Fruit fly (Drosophila melanogaster) whole organism, embryonic: ENCODE data around the gene CG9568.

Experiments
- B-H1 ChIP-seq: fragments of 200-800 bp; sonication (Bioruptor generic); IDR thresholded peaks from 3 replicates; pipeline ENCODE4 v1.3.6; 2022; ENCODE audit warnings: missing biosample characterization, missing genetic modification characterization
- BtbVII ChIP-seq: fragments of 200-800 bp; sonication (Bioruptor generic); optimal IDR thresholded peaks from 3 replicates; lab custom pipeline; 2017; ENCODE audit warnings: missing biosample characterization, mild to moderate bottlenecking, missing genetic modification characterization
- Bteb2 ChIP-seq: fragments of 200-800 bp; sonication (Bioruptor generic); optimal IDR thresholded peaks from 2 replicates; lab custom pipeline; 2016; ENCODE audit warnings: missing biosample characterization, missing genetic modification characterization
- CG10543 ChIP-seq: fragments of 200-800 bp; sonication (Bioruptor generic); optimal IDR thresholded peaks from 3 replicates; lab custom pipeline; 2017; ENCODE audit warnings: missing biosample characterization, mild to moderate bottlenecking, missing genetic modification characterization, moderate library complexity
- CG11696 ChIP-seq: fragments of 200-800 bp; sonication (Bioruptor generic); IDR thresholded peaks from 2 replicates; pipeline ENCODE4 v1.3.6; 2022; ENCODE audit warnings: missing biosample characterization, missing genetic modification characterization
- CG13287 ChIP-seq: fragments of 200-800 bp; sonication (Bioruptor generic); IDR thresholded peaks from 2 replicates; pipeline ENCODE4 v1.3.6; 2022; ENCODE audit warnings: missing biosample characterization, missing genetic modification characterization; ENCODE audit not compliant: partially characterized antibody
- CG14965 ChIP-seq: fragments of 200-800 bp; sonication (Bioruptor generic); optimal IDR thresholded peaks from 2 replicates; lab custom pipeline; 2016; ENCODE audit warnings: missing biosample characterization, missing genetic modification characterization, borderline replicate concordance
- CG17612 ChIP-seq: fragments of 200-800 bp; sonication (Bioruptor generic); IDR thresholded peaks from 2 replicates; pipeline ENCODE4 v1.3.6; 2022; ENCODE audit warnings: missing biosample characterization, missing genetic modification characterization
- CG18011 ChIP-seq: fragments of 200-800 bp; sonication (Bioruptor generic); optimal IDR thresholded peaks from 2 replicates; lab custom pipeline; 2017; ENCODE audit warnings: missing biosample characterization, missing genetic modification characterization, mild to moderate bottlenecking, moderate library complexity, missing genotype
- CG18599 ChIP-seq: fragments of 200-800 bp; sonication (Bioruptor generic); optimal IDR thresholded peaks from 3 replicates; lab custom pipeline; 2017; ENCODE audit warnings: missing biosample characterization, missing genetic modification characterization, mild to moderate bottlenecking, moderate library complexity, missing genetic modification reagents
- CG2678 ChIP-seq: fragments of 200-800 bp; sonication (Bioruptor generic); optimal IDR thresholded peaks from 3 replicates; lab custom pipeline; 2019; ENCODE audit warnings: missing biosample characterization, mild to moderate bottlenecking, missing genetic modification characterization, moderate library complexity
- CG33557 ChIP-seq: fragments of 200-800 bp; sonication (Bioruptor generic); optimal IDR thresholded peaks from 2 replicates; lab custom pipeline; 2019; ENCODE audit warnings: missing biosample characterization, mild to moderate bottlenecking, missing genetic modification characterization, moderate library complexity
- CG34224 ChIP-seq: fragments of 200-800 bp; sonication (Bioruptor generic); IDR thresholded peaks from 3 replicates; pipeline ENCODE4 v1.3.6; 2022; ENCODE audit warnings: missing biosample characterization, missing genetic modification characterization; ENCODE audit not compliant: partially characterized antibody
- CG34376 ChIP-seq: fragments of 200-800 bp; sonication (Bioruptor generic); optimal IDR thresholded peaks from 2 replicates; lab custom pipeline; 2018; ENCODE audit warnings: missing biosample characterization, mild to moderate bottlenecking, missing genetic modification characterization
- CG6689 ChIP-seq: fragments of 200-800 bp; sonication (Bioruptor generic); IDR thresholded peaks from 2 replicates; pipeline ENCODE4 v1.3.6; 2022; ENCODE audit warnings: missing biosample characterization, missing genetic modification characterization
- CG6765 ChIP-seq: fragments of 200-800 bp; sonication (Bioruptor generic); optimal IDR thresholded peaks from 3 replicates; lab custom pipeline; 2017; ENCODE audit warnings: missing biosample characterization, mild to moderate bottlenecking, missing genetic modification characterization
- CG7372 ChIP-seq: fragments of 200-800 bp; sonication (Bioruptor generic); IDR thresholded peaks from 2 replicates; pipeline ENCODE4 v1.3.6; 2022; ENCODE audit warnings: missing biosample characterization, missing genetic modification characterization
- CG9727 ChIP-seq: fragments of 200-800 bp; sonication (Bioruptor generic); optimal IDR thresholded peaks from 3 replicates; lab custom pipeline; 2017; ENCODE audit warnings: missing biosample characterization, mild to moderate bottlenecking, missing genetic modification characterization
- CHES-1-like ChIP-seq: fragments of 200-800 bp; sonication (Bioruptor generic); optimal IDR thresholded peaks from 2 replicates; lab custom pipeline; 2016; ENCODE audit warnings: missing biosample characterization, missing genetic modification characterization
- Dip3 ChIP-seq: fragments of 200-800 bp; sonication (Bioruptor generic); optimal IDR thresholded peaks from 3 replicates; lab custom pipeline; 2016; ENCODE audit warnings: missing biosample characterization, missing genetic modification characterization
- Eip74EF ChIP-seq, 2 experiments: fragments of 200-800 bp in 1 of 2; fragments of >200 bp in 1 of 2; sonication (Bioruptor generic) in 1 of 2; optimal IDR thresholded peaks; 2 replicates each; lab custom pipeline; 2017 to 2019; ENCODE audit warnings: missing biosample characterization in 2 of 2, missing genetic modification characterization in 2 of 2, mild to moderate bottlenecking in 1 of 2, moderate library complexity in 1 of 2
- Med ChIP-seq: fragments of 200-800 bp; sonication (Bioruptor generic); peaks from one replicate; lab custom pipeline; 2016; ENCODE audit warnings: missing biosample characterization, missing genetic modification characterization, mild to moderate bottlenecking, inconsistent platforms, moderate library complexity
- NC2α ChIP-seq: fragments of 200-800 bp; sonication (Bioruptor generic); optimal IDR thresholded peaks from 2 replicates; lab custom pipeline; 2016; ENCODE audit warnings: missing biosample characterization, missing genetic modification characterization
- Sry-δ ChIP-seq: fragments of 200-800 bp; sonication (Bioruptor generic); optimal IDR thresholded peaks from 2 replicates; lab custom pipeline; 2016; ENCODE audit warnings: missing biosample characterization, missing genetic modification characterization
- bbx ChIP-seq: fragments of 200-800 bp; sonication (Bioruptor generic); IDR thresholded peaks from 2 replicates; pipeline ENCODE4 v1.3.6; 2022; ENCODE audit warnings: missing biosample characterization, missing genetic modification characterization; ENCODE audit not compliant: partially characterized antibody
- btn ChIP-seq: fragments of 200-800 bp; sonication (Bioruptor generic); optimal IDR thresholded peaks from 2 replicates; lab custom pipeline; 2016; ENCODE audit warnings: missing biosample characterization, missing genetic modification characterization
- cato ChIP-seq: fragments of 200-800 bp; sonication (Bioruptor generic); optimal IDR thresholded peaks from 2 replicates; lab custom pipeline; 2016; ENCODE audit warnings: missing biosample characterization, missing genetic modification characterization, borderline replicate concordance
- chif ChIP-seq, 2 experiments: fragments of 200-800 bp; sonication (Bioruptor generic); optimal IDR thresholded peaks; 3 replicates each; lab custom pipeline; 2016; ENCODE audit warnings: missing biosample characterization in 2 of 2, missing genetic modification characterization in 2 of 2
- chinmo ChIP-seq: fragments of 200-800 bp; sonication (Bioruptor generic); IDR thresholded peaks from 4 replicates; pipeline ENCODE4 v1.3.6; 2022; ENCODE audit warnings: missing biosample characterization, missing genetic modification characterization; ENCODE audit not compliant: partially characterized antibody
- disco-r ChIP-seq: fragments of 200-800 bp; sonication (Bioruptor generic); optimal IDR thresholded peaks from 2 replicates; lab custom pipeline; 2016; ENCODE audit warnings: missing biosample characterization, missing genetic modification characterization
- emc ChIP-seq: fragments of 200-800 bp; sonication (Bioruptor generic); optimal IDR thresholded peaks from 2 replicates; lab custom pipeline; 2016; ENCODE audit warnings: missing biosample characterization, missing genetic modification characterization
- esg ChIP-seq: fragments of 200-800 bp; sonication (Bioruptor generic); conservative IDR thresholded peaks from 2 replicates; pipeline ENCODE4 v1.3.6; 2022; ENCODE audit warnings: missing biosample characterization, missing genetic modification characterization
- eve ChIP-seq, 2 experiments: fragments of >200 bp; optimal IDR thresholded peaks; 2 replicates each; lab custom pipeline; 2017; ENCODE audit warnings: missing biosample characterization in 2 of 2, missing genetic modification characterization in 2 of 2
- grn ChIP-seq: fragments of 200-800 bp; sonication (Bioruptor generic); optimal IDR thresholded peaks from 3 replicates; lab custom pipeline; 2017; ENCODE audit warnings: missing biosample characterization, missing genetic modification characterization
- gro ChIP-seq: fragments of 200-800 bp; sonication (Bioruptor generic); optimal IDR thresholded peaks from 2 replicates; lab custom pipeline; 2016; ENCODE audit warnings: missing biosample characterization, missing genetic modification characterization
- gsb-n ChIP-seq: fragments of 200-800 bp; sonication (Bioruptor generic); optimal IDR thresholded peaks from 3 replicates; lab custom pipeline; 2018; ENCODE audit warnings: missing biosample characterization, mild to moderate bottlenecking, missing genetic modification characterization
- lab ChIP-seq: fragments of 200-800 bp; sonication (Bioruptor generic); optimal IDR thresholded peaks from 3 replicates; lab custom pipeline; 2017; ENCODE audit warnings: missing biosample characterization, missing genetic modification characterization, mild to moderate bottlenecking, moderate library complexity, missing genetic modification reagents
- lilli ChIP-seq: fragments of 200-800 bp; sonication (Bioruptor generic); optimal IDR thresholded peaks from 3 replicates; lab custom pipeline; 2016; ENCODE audit warnings: missing biosample characterization, missing genetic modification characterization
- pnt ChIP-seq: fragments of 200-800 bp; sonication (Bioruptor generic); optimal IDR thresholded peaks from 3 replicates; lab custom pipeline; 2016; ENCODE audit warnings: missing biosample characterization, missing genetic modification characterization
- sc ChIP-seq, 3 experiments: fragments of >200 bp in 2 of 3; fragments of 200-800 bp in 1 of 3; sonication (Bioruptor generic) in 1 of 3; optimal IDR thresholded peaks; 2 replicates in 2 of 3; 3 replicates in 1 of 3; lab custom pipeline; 2017; ENCODE audit warnings: mild to moderate bottlenecking in 1 of 3, missing biosample characterization in 1 of 3, missing genetic modification characterization in 1 of 3, missing genetic modification reagents in 1 of 3
- sd ChIP-seq: fragments of 200-800 bp; sonication (Bioruptor generic); optimal IDR thresholded peaks from 3 replicates; lab custom pipeline; 2018; ENCODE audit warnings: missing biosample characterization, mild to moderate bottlenecking, missing genetic modification characterization, moderate library complexity
- sens ChIP-seq: fragments of 200-800 bp; sonication (Bioruptor generic); peaks from one replicate; lab custom pipeline; 2016; ENCODE audit warnings: missing biosample characterization, missing genetic modification characterization
- sima ChIP-seq: fragments of 200-800 bp; sonication (Bioruptor generic); optimal IDR thresholded peaks from 2 replicates; lab custom pipeline; 2016; ENCODE audit warnings: missing biosample characterization, missing genetic modification characterization
- slp2 ChIP-seq: fragments of 200-800 bp; sonication (Bioruptor generic); optimal IDR thresholded peaks from 2 replicates; lab custom pipeline; 2016; ENCODE audit warnings: missing biosample characterization, missing genetic modification characterization
- sug ChIP-seq: fragments of 200-800 bp; optimal IDR thresholded peaks from 2 replicates; lab custom pipeline; 2019; ENCODE audit warnings: missing biosample characterization, mild to moderate bottlenecking, missing genetic modification characterization, moderate library complexity
- tup ChIP-seq: fragments of 200-800 bp; sonication (Bioruptor generic); optimal IDR thresholded peaks from 2 replicates; lab custom pipeline; 2016; ENCODE audit warnings: missing biosample characterization, mild to moderate bottlenecking, missing genetic modification characterization, moderate library complexity
- zen ChIP-seq: fragments of 200-800 bp; sonication (Bioruptor generic); optimal IDR thresholded peaks from 3 replicates; lab custom pipeline; 2018; ENCODE audit warnings: missing biosample characterization, mild to moderate bottlenecking, missing genetic modification characterization, moderate library complexity

Gene CG9568

dm6 chr2L:8984614-8985318 is 25.6 kb upstream of the CG9568 start, which contains the start of gene CG13101 (continued):
- TF ChIP-seq CG7372 = peak; percentile 90
- TF ChIP-seq gsb-n = peak; percentile 95
- TF ChIP-seq CG6689 (GFP tag; lab: Robert Waterston, UW) = peak; percentile 94
- TF ChIP-seq Bteb2 (GFP tag; lab: Kevin White, UChicago) = peak; percentile 91
- TF ChIP-seq CG17612 (GFP tag; lab: Robert Waterston, UW) = peak; percentile 87
- TF ChIP-seq slp2 (GFP tag; lab: Kevin White, UChicago) = peak; percentile 83
- peak; percentile 80 to 86 for TF ChIP-seq chif (GFP tag; optimal IDR thresholded peaks at IDR 0.05; lab: Kevin White, UChicago)
- TF ChIP-seq CG6765 (GFP tag; lab: Kevin White, UChicago) = peak; percentile 82
- TF ChIP-seq CHES-1-like = peak; percentile 42
- peak; percentile 81 for TF ChIP-seq Dip3 (GFP tag; lab: Kevin White, UChicago)
- TF ChIP-seq NC2α (GFP tag; lab: Kevin White, UChicago) = peak; percentile 67
- TF ChIP-seq emc (GFP tag; lab: Kevin White, UChicago) = peak; percentile 70
- TF ChIP-seq CG13287 (GFP tag; lab: Robert Waterston, UW) = peak; percentile 22; the same call in 1 of the 2 replicates
- no peak for TF ChIP-seq CG14965 (GFP tag; lab: Kevin White, UChicago)
- 0 out of 3 replicates have a peak, but pooled peaks have one; percentile 9 for TF ChIP-seq CG34224
- TF ChIP-seq Sry-δ (GFP tag; lab: Kevin White, UChicago) = peak; percentile 42
- no peak for TF ChIP-seq sc (optimal IDR thresholded peaks at IDR 0.05; lab: Kevin White, UChicago)
- peak; percentile 85 for TF ChIP-seq sc (GFP tag; optimal IDR thresholded peaks at IDR 0.05; lab: Kevin White, UChicago)
- peak; percentile 74 for TF ChIP-seq disco-r (GFP tag; lab: Kevin White, UChicago)
- peak; percentile 89 for TF ChIP-seq zen (tag; lab: Kevin White, UChicago)
- TF ChIP-seq CG18011 (GFP tag; lab: Kevin White, UChicago) = peak; percentile 63
- TF ChIP-seq lilli (GFP tag; lab: Kevin White, UChicago) = peak; percentile 93
- TF ChIP-seq esg (GFP tag; lab: Robert Waterston, UW) = peak; percentile 92
- peak; percentile 58 for TF ChIP-seq pnt
- no peak for TF ChIP-seq bbx (GFP tag; lab: Robert Waterston, UW)
- TF ChIP-seq CG11696 = peak; percentile 89

DNA sequence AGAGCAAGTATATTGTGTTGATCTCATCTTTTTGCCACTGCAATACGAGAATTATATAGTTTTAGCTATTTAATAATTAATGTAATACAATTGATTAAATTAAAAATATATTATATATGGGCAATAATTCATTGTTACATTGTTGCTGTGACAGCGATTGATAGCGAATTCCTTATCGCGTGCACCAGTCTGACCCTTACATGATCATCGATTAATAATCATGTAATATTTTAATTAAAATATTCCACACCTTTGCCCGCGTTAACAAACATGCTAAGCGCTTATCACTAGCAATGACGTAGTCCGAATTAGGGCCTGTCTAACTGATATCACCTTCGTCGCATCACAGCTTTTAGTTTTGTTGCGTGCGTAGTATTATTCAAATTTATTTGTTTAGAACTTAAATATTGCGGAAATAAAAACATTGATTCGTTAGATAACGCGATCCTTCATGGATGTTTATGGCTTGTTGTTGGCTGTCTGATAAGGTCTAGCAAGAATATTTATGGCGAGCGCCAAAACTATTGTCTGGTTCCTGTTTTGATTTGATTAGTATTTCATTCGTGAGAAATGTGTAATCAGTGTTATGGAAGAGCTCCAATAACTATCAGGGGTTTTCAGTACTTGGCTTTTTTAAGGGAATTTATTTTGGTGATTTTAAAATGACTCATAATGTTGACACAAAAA is 23.0 kb upstream of the CG9568 start:
- no peak for TF ChIP-seq cato (GFP tag; lab: Kevin White, UChicago)
- no peak for TF ChIP-seq btn (GFP tag; lab: Kevin White, UChicago)
- no peak for TF ChIP-seq B-H1 (GFP tag; lab: Robert Waterston, UW)
- TF ChIP-seq eve (GFP tag; optimal IDR thresholded peaks at IDR 0.05; lab: Kevin White, UChicago) = no peak
- no peak for TF ChIP-seq CG9727 (GFP tag; lab: Kevin White, UChicago)
- 0 out of 4 replicates have a peak, but pooled peaks have one; percentile 44 for TF ChIP-seq chinmo (GFP tag; lab: Robert Waterston, UW)
- peak; percentile 15 for TF ChIP-seq lab (GFP tag; lab: Kevin White, UChicago)
- TF ChIP-seq tup (GFP tag; lab: Kevin White, UChicago) = no peak
- peak; percentile 41 for TF ChIP-seq Med (GFP tag; lab: Kevin White, UChicago)
- TF ChIP-seq CG10543 (GFP tag; lab: Kevin White, UChicago) = peak; percentile 13
- no peak for TF ChIP-seq sima (GFP tag; lab: Kevin White, UChicago)
- peak; percentile 14 for TF ChIP-seq gro (GFP tag; lab: Kevin White, UChicago)
- TF ChIP-seq BtbVII (GFP tag; lab: Kevin White, UChicago) = peak; percentile 32
- TF ChIP-seq CG2678 (tag; lab: Kevin White, UChicago) = peak; percentile 10
- TF ChIP-seq sug (tag; lab: Kevin White, UChicago) = peak; percentile 83
- peak; percentile 64 for TF ChIP-seq sens (GFP tag; lab: Kevin White, UChicago)
- TF ChIP-seq Eip74EF (GFP tag; optimal IDR thresholded peaks at IDR 0.05; lab: Kevin White, UChicago) = peak in 1 of 2 experiments; percentile 67
- peak; percentile 79 for TF ChIP-seq sd (tag; lab: Kevin White, UChicago)
- peak; percentile 98 for TF ChIP-seq CG34376
- TF ChIP-seq CG33557 (GFP tag; lab: Kevin White, UChicago) = no peak
- TF ChIP-seq grn (GFP tag; lab: Kevin White, UChicago) = peak; percentile 31
- peak; percentile 25 for TF ChIP-seq CG18599 (GFP tag; lab: Kevin White, UChicago)
